Worm (Caenorhabditis elegans): Measurements from ENCODE around the gene itsn-1.

Gene itsn-1

ce11 chrIV:17093701-17094100 is 25.8 kb upstream of the itsn-1 start, which contains the start of gene Y116A8C.29:
Gene Y116A8C.29, plus strand, starts transcription at chrIV:17094028.
- TF ChIP-seq zip-5 (tag; optimal IDR thresholded peaks at IDR 0.05) (no peak), ceh-2 (tag; optimal IDR thresholded peaks at IDR 0.05) (no peak), sdc-2 (tag; optimal IDR thresholded peaks at IDR 0.05) (no peak), odd-2 (tag; optimal IDR thresholded peaks at IDR 0.05) (no peak), ref-2 (tag; optimal IDR thresholded peaks at IDR 0.05) (no peak), K09A11.1 (tag; optimal IDR thresholded peaks at IDR 0.05; ENCODE audit: insufficient read depth) (no peak), ceh-18 (tag; optimal IDR thresholded peaks at IDR 0.05) (no peak), unc-42 (tag; optimal IDR thresholded peaks at IDR 0.05) (no peak), lim-6 (tag; optimal IDR thresholded peaks at IDR 0.05) (no peak)

DNA sequence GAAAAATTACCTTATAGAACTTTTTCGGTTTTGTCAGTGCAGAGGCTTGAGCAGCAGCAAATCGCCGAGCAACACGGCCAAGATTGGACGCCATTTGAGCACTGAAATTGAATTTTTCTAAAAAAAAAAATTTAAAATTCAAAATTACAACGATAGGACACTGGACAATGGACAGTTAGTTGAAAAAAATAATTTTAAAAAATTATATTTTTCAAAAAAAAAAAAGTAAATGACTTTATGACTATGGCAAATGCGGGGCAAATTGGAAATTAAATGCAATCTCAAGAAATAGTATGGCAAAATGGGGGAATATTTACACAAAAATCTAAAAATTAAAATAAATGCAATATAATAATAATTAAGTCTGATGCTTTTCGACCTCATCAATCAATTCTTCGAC is 23.3 kb upstream of the itsn-1 start, which contains the start of gene Y116A8C.27:
Gene Y116A8C.27, minus strand, starts transcription at position 101 of the 400 bp plus-strand sequence.
- TF ChIP-seq T23F11.4 (GFP tag; optimal IDR thresholded peaks at IDR 0.05) (no peak), ttx-3 (tag; optimal IDR thresholded peaks at IDR 0.05) (no peak), pha-2 (tag; optimal IDR thresholded peaks at IDR 0.05) (no peak), ceh-19 (GFP tag; optimal IDR thresholded peaks at IDR 0.05) (no peak), fkh-6 (tag; optimal IDR thresholded peaks at IDR 0.05) (no peak), hlh-8 (tag; optimal IDR thresholded peaks at IDR 0.05) (no peak), npax-4 (tag; optimal IDR thresholded peaks at IDR 0.05) (no peak), tbx-7 (tag; optimal IDR thresholded peaks at IDR 0.05) (no peak), ceh-30 (tag; optimal IDR thresholded peaks at IDR 0.05) (no peak), F13H6.1 (tag; optimal IDR thresholded peaks at IDR 0.05) (no peak), unc-3 (GFP tag; conservative IDR thresholded peaks at IDR 0.05) (no peak), unc-3 (tag; optimal IDR thresholded peaks at IDR 0.05) (no peak), hlh-15 (tag; optimal IDR thresholded peaks at IDR 0.05) (no peak), pat-9 (tag; optimal IDR thresholded peaks at IDR 0.05) (no peak), pha-4 (tag; optimal IDR thresholded peaks at IDR 0.05) (no peak)

ce11 chrIV:17099113-17099512 is 20.4 kb upstream of the itsn-1 start:
- TF ChIP-seq lim-6 (tag; optimal IDR thresholded peaks at IDR 0.05) (peak; percentile 7), ceh-2 (tag; optimal IDR thresholded peaks at IDR 0.05) (peak; percentile 72), gmeb-2 (tag; optimal IDR thresholded peaks at IDR 0.05) (no peak), sdc-2 (tag; optimal IDR thresholded peaks at IDR 0.05) (no peak), pax-1 (tag; optimal IDR thresholded peaks at IDR 0.05) (no peak), fax-1 (tag; optimal IDR thresholded peaks at IDR 0.05) (peak; percentile 61), ref-2 (tag; optimal IDR thresholded peaks at IDR 0.05) (peak; percentile 84), rnt-1 (tag; optimal IDR thresholded peaks at IDR 0.05) (peak; percentile 26), hlh-6 (tag; optimal IDR thresholded peaks at IDR 0.05) (peak; percentile 43), ets-4 (tag; optimal IDR thresholded peaks at IDR 0.05) (peak; percentile 10), ahr-1 (tag; optimal IDR thresholded peaks at IDR 0.05) (peak; percentile 18), zip-5 (tag; optimal IDR thresholded peaks at IDR 0.05) (peak; percentile 38), ceh-14 (tag; optimal IDR thresholded peaks at IDR 0.05) (peak; percentile 19), tbx-7 (tag; optimal IDR thresholded peaks at IDR 0.05) (peak; percentile 52), ceh-31 (tag; optimal IDR thresholded peaks at IDR 0.05) (peak; percentile 75), C08G9.2 (tag; optimal IDR thresholded peaks at IDR 0.05) (peak; percentile 65), ceh-9 (tag; optimal IDR thresholded peaks at IDR 0.05) (no peak), fkh-6 (tag; optimal IDR thresholded peaks at IDR 0.05) (peak; percentile 9), F13H6.1 (tag; optimal IDR thresholded peaks at IDR 0.05) (no peak), ceh-34 (tag; optimal IDR thresholded peaks at IDR 0.05) (peak; percentile 56), unc-3 (GFP tag; conservative IDR thresholded peaks at IDR 0.05) (no peak), unc-3 (tag; optimal IDR thresholded peaks at IDR 0.05) (no peak), pag-3 (tag; optimal IDR thresholded peaks at IDR 0.05; ENCODE audit: borderline replicate concordance) (no peak), tbx-2 (tag; optimal IDR thresholded peaks at IDR 0.05) (peak; percentile 88)

DNA sequence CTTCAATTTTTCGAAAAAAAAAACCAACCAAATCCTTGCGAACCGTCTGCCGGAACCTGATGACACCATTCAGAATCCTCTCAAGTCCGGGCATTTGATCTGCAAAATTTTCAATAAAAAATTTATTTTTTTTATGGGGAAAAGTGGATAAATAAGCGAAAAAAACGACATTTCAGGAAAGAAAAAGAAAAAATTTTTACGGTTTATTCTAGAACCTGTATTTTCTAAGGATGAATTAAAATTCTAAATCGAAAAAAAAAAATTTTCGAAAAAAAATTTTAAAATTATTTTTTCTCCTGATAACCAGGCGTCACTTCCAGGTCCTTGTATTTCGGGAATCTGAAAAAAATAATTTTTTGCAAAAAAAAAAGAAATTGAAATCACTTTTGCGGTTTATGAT is 19.3 kb upstream of the itsn-1 start, which contains the start of gene bca-2:
Gene bca-2, minus strand, starts transcription at position 101 of the 400 bp plus-strand sequence.
- TF ChIP-seq syd-9 (tag; optimal IDR thresholded peaks at IDR 0.05): no peak
- TF ChIP-seq pqm-1 (tag; optimal IDR thresholded peaks at IDR 0.05): no peak
- TF ChIP-seq pros-1 (tag; optimal IDR thresholded peaks at IDR 0.05): no peak
- TF ChIP-seq elt-2 (tag; optimal IDR thresholded peaks at IDR 0.05): no peak
